Worm (Caenorhabditis elegans) whole organism, L4 larva: Measurements from ENCODE around the gene F10A3.4.

Experiments
- Y105C5A.15 ChIP-seq: fragments of 200-800 bp; sonication (Bioruptor generic); IDR thresholded peaks from 2 replicates; pipeline ENCODE4 v1.3.6; 2022; ENCODE audit warnings: missing genetic modification characterization, missing compliant biosample characterization
- ZK337.2 ChIP-seq: fragments of 200-800 bp; sonication (Bioruptor generic); IDR thresholded peaks from 2 replicates; pipeline ENCODE4 v1.3.6; 2022; ENCODE audit warnings: missing genetic modification reagents, missing genetic modification characterization, missing compliant biosample characterization
- aha-1 ChIP-seq: fragments of 150-350 bp; peaks from one replicate; lab custom pipeline; 2014; ENCODE audit warnings: missing biosample characterization, missing genetic modification characterization
- arid-1 ChIP-seq: fragments of 200-800 bp; sonication (Bioruptor generic); conservative IDR thresholded peaks from 2 replicates; pipeline ENCODE4 v1.3.6; 2022; ENCODE audit warnings: missing genetic modification reagents, missing genetic modification characterization, missing compliant biosample characterization
- attf-4 ChIP-seq: sonication (generic microtip); optimal IDR thresholded peaks from 3 replicates; lab custom pipeline; 2017; ENCODE audit warnings: missing biosample characterization, missing genetic modification characterization
- ceh-62 ChIP-seq: sonication (generic microtip); optimal IDR thresholded peaks from 2 replicates; lab custom pipeline; 2017; ENCODE audit warnings: missing biosample characterization, missing genetic modification characterization
- ces-1 ChIP-seq: fragments of 150-350 bp; sonication (generic microtip); optimal IDR thresholded peaks from 4 replicates; lab custom pipeline; 2014; ENCODE audit warnings: missing biosample characterization, missing genetic modification reagents, missing genetic modification characterization
- ctbp-1 ChIP-seq: fragments of 200-800 bp; sonication (Bioruptor generic); IDR thresholded peaks from 2 replicates; pipeline ENCODE4 v1.3.6; 2022; ENCODE audit warnings: missing genetic modification reagents, missing genetic modification characterization, missing compliant biosample characterization
- dmd-6 ChIP-seq: fragments of 200-800 bp; sonication (Bioruptor generic); IDR thresholded peaks from 2 replicates; pipeline ENCODE4 v1.3.6; 2022; ENCODE audit warnings: missing genetic modification reagents, missing genetic modification characterization, missing compliant biosample characterization
- dmd-8 ChIP-seq: fragments of 200-800 bp; sonication (Bioruptor generic); IDR thresholded peaks from 2 replicates; pipeline ENCODE4 v1.3.6; 2022; ENCODE audit warnings: missing genetic modification characterization, missing compliant biosample characterization
- duxl-1 ChIP-seq: sonication (generic microtip); optimal IDR thresholded peaks from 2 replicates; lab custom pipeline; 2016; ENCODE audit warnings: mild to moderate bottlenecking, missing genetic modification characterization, moderate library complexity, missing compliant biosample characterization; ENCODE audit not compliant: poor library complexity
- egl-43 ChIP-seq: fragments of 200-800 bp; sonication (Bioruptor generic); IDR thresholded peaks from 2 replicates; pipeline ENCODE4 v1.3.6; 2022; ENCODE audit warnings: missing genetic modification reagents, missing genetic modification characterization, missing compliant biosample characterization
- fkh-10 ChIP-seq: fragments of 150-350 bp; optimal IDR thresholded peaks from 2 replicates; lab custom pipeline; 2014; ENCODE audit warnings: missing biosample characterization, missing genetic modification reagents, missing genetic modification characterization
- lin-29 ChIP-seq: fragments of 200-800 bp; sonication (Bioruptor generic); IDR thresholded peaks from 2 replicates; pipeline ENCODE4 v1.3.6; 2022; ENCODE audit warnings: missing genetic modification reagents, missing genetic modification characterization, missing compliant biosample characterization
- lin-38 ChIP-seq: fragments of 200-800 bp; sonication (Bioruptor generic); IDR thresholded peaks from 2 replicates; pipeline ENCODE4 v1.3.6; 2022; ENCODE audit warnings: missing genetic modification reagents, missing genetic modification characterization, missing compliant biosample characterization
- madf-5 ChIP-seq, 2 experiments: fragments of 200-800 bp; sonication (Bioruptor generic); IDR thresholded peaks; 2 replicates each; pipeline ENCODE4 v1.3.6; 2022; ENCODE audit warnings: missing compliant biosample characterization in 2 of 2, missing genetic modification characterization in 2 of 2
- nhr-102 ChIP-seq: sonication (generic microtip); optimal IDR thresholded peaks from 2 replicates; lab custom pipeline; 2016; ENCODE audit warnings: mild to moderate bottlenecking, missing genetic modification characterization, moderate library complexity, missing compliant biosample characterization
- nhr-42 ChIP-seq: fragments of 200-800 bp; sonication (Bioruptor generic); IDR thresholded peaks from 2 replicates; pipeline ENCODE4 v1.3.6; 2022; ENCODE audit warnings: missing genetic modification characterization, missing compliant biosample characterization
- nhr-48 ChIP-seq: sonication (generic microtip); optimal IDR thresholded peaks from 2 replicates; lab custom pipeline; 2016; ENCODE audit warnings: mild to moderate bottlenecking, missing genetic modification characterization, missing compliant biosample characterization
- pha-4 ChIP-seq, 2 experiments: fragments of 150-350 bp in 1 of 2; fragments of 200-800 bp in 1 of 2; sonication (Bioruptor generic) in 1 of 2; IDR thresholded peaks in 1 of 2; optimal IDR thresholded peaks in 1 of 2; 2 replicates each; pipeline versions ENCODE4 v1.3.6 to Lab custom; 2014 to 2022; ENCODE audit warnings: missing genetic modification characterization in 2 of 2, missing genetic modification reagents in 2 of 2, missing biosample characterization in 1 of 2, missing compliant biosample characterization in 1 of 2
- php-3 ChIP-seq: fragments of 200-800 bp; sonication (Bioruptor generic); IDR thresholded peaks from 2 replicates; pipeline ENCODE4 v1.3.6; 2022; ENCODE audit warnings: missing genetic modification reagents, missing genetic modification characterization, missing compliant biosample characterization
- pqm-1 ChIP-seq: sonication (generic microtip); optimal IDR thresholded peaks from 2 replicates; lab custom pipeline; 2017; ENCODE audit warnings: missing biosample characterization, missing genetic modification characterization
- skn-1 ChIP-seq: fragments of 150-350 bp; optimal IDR thresholded peaks from 2 replicates; lab custom pipeline; 2014; ENCODE audit warnings: missing biosample characterization, missing genetic modification characterization
- snpc-4 ChIP-seq: fragments of 150-350 bp; optimal IDR thresholded peaks from 2 replicates; lab custom pipeline; 2014; ENCODE audit warnings: missing biosample characterization, missing genetic modification characterization
- spr-3 ChIP-seq: fragments of 200-800 bp; sonication (Bioruptor generic); optimal IDR thresholded peaks from 2 replicates; lab custom pipeline; 2018; ENCODE audit warnings: mild to moderate bottlenecking, missing genetic modification characterization, missing compliant biosample characterization
- unc-62 ChIP-seq, 3 experiments: fragments of 150-350 bp in 1 of 3; sonication (generic microtip); optimal IDR thresholded peaks in 2 of 3; peaks in 1 of 3; 1 replicate in 1 of 3; 2 replicates in 2 of 3; lab custom pipeline; 2014 to 2017; ENCODE audit warnings: missing biosample characterization in 3 of 3, missing genetic modification characterization in 3 of 3, missing genetic modification reagents in 3 of 3, missing genotype in 1 of 3
- zag-1 ChIP-seq: fragments of 150-350 bp; optimal IDR thresholded peaks from 2 replicates; lab custom pipeline; 2014; ENCODE audit warnings: missing biosample characterization, missing genetic modification characterization
- zfp-2 ChIP-seq: sonication (generic microtip); optimal IDR thresholded peaks from 2 replicates; lab custom pipeline; 2016; ENCODE audit warnings: mild to moderate bottlenecking, missing genetic modification characterization, missing compliant biosample characterization
- ztf-11 ChIP-seq: fragments of 150-350 bp; optimal IDR thresholded peaks from 2 replicates; lab custom pipeline; 2014; ENCODE audit warnings: missing biosample characterization, missing genetic modification characterization
- ztf-7 ChIP-seq: fragments of 150-350 bp; optimal IDR thresholded peaks from 2 replicates; lab custom pipeline; 2014; ENCODE audit warnings: missing biosample characterization, missing genetic modification characterization

F10A3.4 gene

DNA sequence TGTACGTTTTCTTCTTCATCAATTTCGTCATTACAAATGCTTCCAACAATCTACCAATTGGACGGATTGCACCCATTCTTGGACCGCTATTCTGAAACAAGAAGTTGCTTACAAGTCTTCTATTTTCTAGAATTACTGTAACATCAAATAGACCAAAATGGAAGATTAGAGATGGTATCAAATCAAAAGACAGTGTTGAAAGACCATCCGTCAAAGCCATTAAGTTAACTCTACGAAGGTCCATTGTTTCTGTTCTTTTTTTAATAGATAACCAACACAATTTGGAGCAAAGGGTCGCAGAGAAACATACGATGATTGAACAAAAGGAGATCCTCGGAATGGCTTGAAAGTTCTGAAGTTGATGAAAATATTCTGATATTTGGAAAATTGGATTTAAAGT lies 3.9 kb upstream of the F10A3.4 start:
- TF ChIP-seq ztf-11 (tag; lab: Kevin White, UChicago) (no peak), unc-62 (GFP tag; optimal IDR thresholded peaks at IDR 0.05 in 1 of 2; lab: Kevin White, UChicago) (peak in 1 of 2 experiments; percentile 91), unc-62 (tag; optimal IDR thresholded peaks at IDR 0.05; lab: Kevin White, UChicago) (no peak)

DNA sequence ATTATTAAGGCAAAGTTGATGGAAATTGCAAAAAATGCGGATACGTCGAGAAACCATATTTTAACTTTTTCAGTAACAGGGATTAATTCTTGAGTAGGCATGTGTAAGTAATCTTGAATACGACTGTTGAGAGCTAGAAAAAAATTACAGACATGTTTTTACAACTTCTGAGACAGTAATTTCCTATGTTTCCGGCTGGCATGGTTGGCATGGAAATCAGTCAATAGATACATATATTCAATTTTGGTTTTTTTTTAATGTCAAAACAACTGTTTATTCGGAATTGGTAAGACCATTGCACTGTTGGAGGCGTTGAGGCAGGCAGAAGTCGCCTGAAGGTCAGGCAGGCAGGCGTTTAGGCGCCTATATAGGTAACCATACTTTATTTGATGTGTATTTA lies 4.5 kb downstream of the F10A3.4 start, which contains the start of gene str-254:
Gene str-254 (minus strand): TSS at position 101 of the 400 bp plus-strand sequence.
- TF ChIP-seq unc-62 (GFP tag; optimal IDR thresholded peaks at IDR 0.05 in 1 of 2; lab: Kevin White, UChicago): no peak
- no peak for TF ChIP-seq unc-62 (tag; optimal IDR thresholded peaks at IDR 0.05; lab: Kevin White, UChicago)
- no peak for TF ChIP-seq zfp-2 (tag; lab: Kevin White, UChicago)
- TF ChIP-seq pha-4 (GFP tag; IDR thresholded peaks at IDR 0.05; lab: Robert Waterston, UW): no peak
- TF ChIP-seq pha-4 (tag; optimal IDR thresholded peaks at IDR 0.05; lab: Kevin White, UChicago): no peak
- no peak for TF ChIP-seq nhr-48 (tag; lab: Kevin White, UChicago)
- no peak for TF ChIP-seq arid-1 (GFP tag; lab: Robert Waterston, UW)
- TF ChIP-seq dmd-8 (GFP tag; lab: Robert Waterston, UW): no peak
- TF ChIP-seq ZK337.2: no peak
- TF ChIP-seq madf-5 (GFP tag; IDR thresholded peaks at IDR 0.05; lab: Robert Waterston, UW): no peak
- TF ChIP-seq ceh-62 (tag; lab: Kevin White, UChicago): no peak
- no peak for TF ChIP-seq snpc-4 (tag; lab: Kevin White, UChicago)
- TF ChIP-seq aha-1: no peak
- no peak for TF ChIP-seq pqm-1 (tag; lab: Kevin White, UChicago)
- no peak for TF ChIP-seq skn-1
- TF ChIP-seq zag-1 (tag; lab: Kevin White, UChicago): no peak
- no peak for TF ChIP-seq lin-38
- TF ChIP-seq dmd-6: no peak
- TF ChIP-seq Y105C5A.15 (GFP tag; lab: Robert Waterston, UW): no peak
- no peak for TF ChIP-seq nhr-102 (tag; lab: Kevin White, UChicago)
- no peak for TF ChIP-seq ztf-7 (tag; lab: Kevin White, UChicago)
- TF ChIP-seq nhr-42: no peak

DNA sequence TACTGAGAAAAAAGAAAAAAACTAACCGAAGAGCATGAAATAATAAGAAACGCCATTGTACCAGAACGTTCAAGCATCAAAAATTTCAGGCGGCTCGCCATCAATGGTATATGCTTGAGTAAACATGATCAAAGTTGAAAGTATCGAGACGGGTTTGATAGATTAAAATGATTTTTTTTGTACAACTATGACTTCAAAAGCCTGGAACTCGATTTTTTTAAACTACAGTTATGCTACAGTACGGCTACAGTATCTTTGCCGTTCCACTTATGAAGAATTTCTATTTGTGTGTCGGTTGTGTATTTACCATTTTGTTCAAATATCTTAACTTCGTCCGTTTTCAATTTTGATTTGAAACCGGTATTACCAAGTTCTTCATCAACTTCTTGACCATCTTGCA lies 6.2 kb downstream of the F10A3.4 start, which contains the start of gene str-97:
Gene str-97 (minus strand): TSS at position 101 of the 400 bp plus-strand sequence.
- TF ChIP-seq unc-62 (GFP tag; optimal IDR thresholded peaks at IDR 0.05 in 1 of 2; lab: Kevin White, UChicago): peak in 1 of 2 experiments; percentile 62
- TF ChIP-seq unc-62 (tag; optimal IDR thresholded peaks at IDR 0.05; lab: Kevin White, UChicago): no peak
- TF ChIP-seq php-3: no peak
- TF ChIP-seq fkh-10 (GFP tag; lab: Kevin White, UChicago): no peak
- no peak for TF ChIP-seq nhr-42
- no peak for TF ChIP-seq egl-43 (GFP tag; lab: Robert Waterston, UW)
- TF ChIP-seq duxl-1 (tag; lab: Kevin White, UChicago): no peak

DNA sequence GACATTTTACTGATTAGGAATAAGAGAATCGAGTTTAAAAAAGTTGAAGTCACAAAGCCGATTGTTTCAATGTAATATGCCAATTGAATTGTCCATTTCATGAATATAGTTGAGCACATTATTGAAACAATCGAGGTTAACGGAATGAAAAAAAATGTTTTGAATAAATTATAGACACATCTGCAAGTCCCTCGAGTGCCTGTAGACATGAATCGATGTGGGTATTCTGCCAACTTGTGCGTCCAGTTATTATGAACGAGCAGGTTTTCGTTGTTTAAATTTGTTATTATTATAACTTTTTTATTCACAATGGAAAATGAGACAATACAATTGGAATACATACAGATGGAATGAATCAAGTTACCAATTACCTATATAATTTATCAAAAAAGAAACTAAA lies 9.5 kb downstream of the F10A3.4 start, which contains the start of gene str-99:
Gene str-99 (minus strand): TSS at position 101 of the 400 bp plus-strand sequence.
- TF ChIP-seq ZK337.2: no peak
- TF ChIP-seq unc-62 (GFP tag; optimal IDR thresholded peaks at IDR 0.05 in 1 of 2; lab: Kevin White, UChicago): peak in 1 of 2 experiments; percentile 39
- no peak for TF ChIP-seq unc-62 (tag; optimal IDR thresholded peaks at IDR 0.05; lab: Kevin White, UChicago)
- TF ChIP-seq ztf-7 (tag; lab: Kevin White, UChicago): no peak

DNA sequence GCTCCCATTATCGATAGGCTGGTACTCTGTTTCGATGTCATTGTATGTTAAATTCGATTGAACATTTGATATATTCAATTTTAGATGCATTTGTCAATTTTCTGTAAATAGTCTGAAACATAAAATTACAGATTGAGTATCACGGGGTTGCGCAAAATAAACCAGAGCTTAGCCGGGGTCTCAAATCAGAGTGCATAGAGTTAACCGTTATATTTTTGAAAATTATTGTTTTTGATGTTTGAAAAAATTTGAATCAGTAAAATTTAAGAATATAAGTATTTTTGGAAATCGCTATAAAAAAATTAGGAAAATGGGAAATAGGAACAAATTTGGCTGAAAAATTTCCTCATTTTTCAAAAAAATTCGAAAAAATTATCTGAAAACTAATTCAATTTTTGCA lies 10.7 kb downstream of the F10A3.4 start, which contains the start of gene F10A3.17:
Gene F10A3.17 (minus strand): TSS at position 101 of the 400 bp plus-strand sequence.
- no peak for TF ChIP-seq ctbp-1 (GFP tag; lab: Robert Waterston, UW)
- TF ChIP-seq attf-4 (tag; lab: Kevin White, UChicago): no peak
- TF ChIP-seq lin-29 (GFP tag; lab: Robert Waterston, UW): no peak
- TF ChIP-seq ces-1 (GFP tag; lab: Kevin White, UChicago): no peak
- no peak for TF ChIP-seq spr-3 (GFP tag; lab: Kevin White, UChicago)
- no peak for TF ChIP-seq zfp-2 (tag; lab: Kevin White, UChicago)
